Fruit fly (Drosophila melanogaster) whole organism, embryonic: ENCODE measurements around the gene CG31122.
A peak's percentile ranks its signal among the peaks of the same experiment; 100 is the strongest.

Experiments used
- Blimp-1 ChIP-seq: fragments of 200-800 bp; sonication (Bioruptor generic); optimal IDR thresholded peaks from 3 replicates; lab custom pipeline; 2018; ENCODE audit warnings: missing biosample characterization, missing genetic modification characterization, mild to moderate bottlenecking, moderate library complexity, missing genetic modification reagents
- CG10321 ChIP-seq: fragments of 200-800 bp; sonication (Bioruptor generic); IDR thresholded peaks from 2 replicates; pipeline ENCODE4 v1.3.6; 2022; ENCODE audit warnings: missing biosample characterization, missing genetic modification characterization
- CG10366 ChIP-seq: fragments of 200-800 bp; sonication (Bioruptor generic); IDR thresholded peaks from 2 replicates; pipeline ENCODE4 v1.3.6; 2022; ENCODE audit warnings: missing biosample characterization, missing genetic modification characterization
- CG10654 ChIP-seq: fragments of 200-800 bp; sonication (Bioruptor generic); optimal IDR thresholded peaks from 2 replicates; lab custom pipeline; 2016; ENCODE audit warnings: missing biosample characterization, missing genetic modification characterization
- CG10979 ChIP-seq: fragments of 200-800 bp; sonication (Bioruptor generic); optimal IDR thresholded peaks from 2 replicates; lab custom pipeline; 2018; ENCODE audit warnings: missing biosample characterization, mild to moderate bottlenecking, missing genetic modification characterization, moderate library complexity
- CG11093 ChIP-seq: fragments of 200-800 bp; sonication (Bioruptor generic); IDR thresholded peaks from 3 replicates; pipeline ENCODE4 v1.3.6; 2022; ENCODE audit warnings: missing biosample characterization, missing genetic modification characterization
- CG11456 ChIP-seq: fragments of 200-800 bp; sonication (Bioruptor generic); IDR thresholded peaks from 3 replicates; pipeline ENCODE4 v1.3.6; 2022; ENCODE audit warnings: missing biosample characterization, missing genetic modification characterization
- CG12236 ChIP-seq: fragments of 200-800 bp; sonication (Bioruptor generic); optimal IDR thresholded peaks from 2 replicates; lab custom pipeline; 2016; ENCODE audit warnings: missing biosample characterization, missing genetic modification characterization
- CG13123 ChIP-seq: fragments of 200-800 bp; sonication (Bioruptor generic); optimal IDR thresholded peaks from 2 replicates; lab custom pipeline; 2016; ENCODE audit warnings: missing biosample characterization, missing genetic modification characterization
- CG14710 ChIP-seq: fragments of 200-800 bp; sonication (Bioruptor generic); optimal IDR thresholded peaks from 3 replicates; lab custom pipeline; 2019; ENCODE audit warnings: missing biosample characterization, mild to moderate bottlenecking, missing genetic modification characterization, moderate library complexity
- CG14860 ChIP-seq: fragments of 200-800 bp; sonication (Bioruptor generic); IDR thresholded peaks from 3 replicates; pipeline ENCODE4 v1.3.6; 2022; ENCODE audit warnings: missing biosample characterization, missing genetic modification characterization; ENCODE audit not compliant: partially characterized antibody
- CG14965 ChIP-seq: fragments of 200-800 bp; sonication (Bioruptor generic); optimal IDR thresholded peaks from 2 replicates; lab custom pipeline; 2016; ENCODE audit warnings: missing biosample characterization, missing genetic modification characterization, borderline replicate concordance
- CG1529 ChIP-seq: fragments of 200-800 bp; sonication (Bioruptor generic); optimal IDR thresholded peaks from 3 replicates; lab custom pipeline; 2018; ENCODE audit warnings: missing biosample characterization, missing genetic modification characterization
- CG1602 ChIP-seq: fragments of 200-800 bp; sonication (Bioruptor generic); optimal IDR thresholded peaks from 3 replicates; lab custom pipeline; 2016; ENCODE audit warnings: missing biosample characterization, missing genetic modification characterization
- CG17328 ChIP-seq: fragments of 200-800 bp; sonication (Bioruptor generic); IDR thresholded peaks from 2 replicates; pipeline ENCODE4 v1.3.6; 2022; ENCODE audit warnings: missing biosample characterization, missing genetic modification characterization
- CG17612 ChIP-seq: fragments of 200-800 bp; sonication (Bioruptor generic); IDR thresholded peaks from 2 replicates; pipeline ENCODE4 v1.3.6; 2022; ENCODE audit warnings: missing biosample characterization, missing genetic modification characterization
- CG3847 ChIP-seq: fragments of 200-800 bp; sonication (Bioruptor generic); IDR thresholded peaks from 2 replicates; pipeline ENCODE4 v1.3.6; 2022; ENCODE audit warnings: missing biosample characterization, missing genetic modification characterization
- CG6272 ChIP-seq: fragments of 200-800 bp; sonication (Bioruptor generic); IDR thresholded peaks from 2 replicates; pipeline ENCODE4 v1.3.6; 2022; ENCODE audit warnings: missing biosample characterization, missing genetic modification characterization
- CG8290 ChIP-seq, 3 experiments: fragments of 200-800 bp; sonication (Bioruptor generic); optimal IDR thresholded peaks; 2 replicates each; lab custom pipeline; 2016 to 2019; ENCODE audit warnings: missing biosample characterization in 3 of 3, missing genetic modification characterization in 3 of 3, mild to moderate bottlenecking in 2 of 3, moderate library complexity in 1 of 3
- CG8359 ChIP-seq: fragments of 200-800 bp; sonication (Bioruptor generic); optimal IDR thresholded peaks from 2 replicates; lab custom pipeline; 2017; ENCODE audit warnings: missing biosample characterization, mild to moderate bottlenecking, missing genetic modification characterization, borderline replicate concordance
- CG8478 ChIP-seq: fragments of >200 bp; optimal IDR thresholded peaks from 2 replicates; lab custom pipeline; 2018
- CG9932 ChIP-seq: fragments of 200-800 bp; sonication (Bioruptor generic); IDR thresholded peaks from 2 replicates; pipeline ENCODE4 v1.3.6; 2022; ENCODE audit warnings: missing biosample characterization, missing genetic modification characterization
- CoRest ChIP-seq: fragments of 200-800 bp; sonication (Bioruptor generic); optimal IDR thresholded peaks from 3 replicates; lab custom pipeline; 2018; ENCODE audit warnings: missing biosample characterization, mild to moderate bottlenecking, missing genetic modification characterization, moderate library complexity
- D ChIP-seq, 2 experiments: fragments of 200-800 bp in 1 of 2; fragments of >200 bp in 1 of 2; sonication (Bioruptor generic) in 1 of 2; optimal IDR thresholded peaks; 2 replicates in 1 of 2; 3 replicates in 1 of 2; lab custom pipeline; 2017; ENCODE audit warnings: mild to moderate bottlenecking in 1 of 2, missing biosample characterization in 1 of 2, missing genetic modification characterization in 1 of 2, missing genetic modification reagents in 1 of 2
- Dip2 ChIP-seq: fragments of 200-800 bp; sonication (Bioruptor generic); IDR thresholded peaks from 2 replicates; pipeline ENCODE4 v1.3.6; 2022; ENCODE audit warnings: missing biosample characterization, missing genetic modification characterization
- GATAe ChIP-seq: fragments of 200-800 bp; sonication (Bioruptor generic); conservative IDR thresholded peaks from 2 replicates; pipeline ENCODE4 v1.3.6; 2022; ENCODE audit warnings: missing biosample characterization, missing genetic modification characterization
- Lhr ChIP-seq: fragments of 200-800 bp; sonication (Bioruptor generic); optimal IDR thresholded peaks from 3 replicates; lab custom pipeline; 2017; ENCODE audit warnings: mild to moderate bottlenecking, missing biosample characterization, missing genetic modification reagents, missing genetic modification characterization
- NFAT ChIP-seq: fragments of 200-800 bp; sonication (Bioruptor generic); IDR thresholded peaks from 2 replicates; pipeline ENCODE4 v1.3.6; 2022; ENCODE audit warnings: missing biosample characterization, missing genetic modification characterization
- NfI ChIP-seq: fragments of 200-800 bp; sonication (Bioruptor generic); optimal IDR thresholded peaks from 3 replicates; lab custom pipeline; 2018; ENCODE audit warnings: missing biosample characterization, mild to moderate bottlenecking, missing genetic modification characterization, moderate library complexity
- Sox102F ChIP-seq: fragments of 200-800 bp; sonication (Bioruptor generic); optimal IDR thresholded peaks from 2 replicates; lab custom pipeline; 2018; ENCODE audit warnings: missing biosample characterization, mild to moderate bottlenecking, missing genetic modification characterization, moderate library complexity
- Spps ChIP-seq: fragments of 200-800 bp; sonication (Bioruptor generic); optimal IDR thresholded peaks from 2 replicates; lab custom pipeline; 2018; ENCODE audit warnings: missing biosample characterization, mild to moderate bottlenecking, missing genetic modification characterization
- Ssrp ChIP-seq: fragments of 200-800 bp; sonication (Bioruptor generic); optimal IDR thresholded peaks from 2 replicates; lab custom pipeline; 2018; ENCODE audit warnings: missing biosample characterization, mild to moderate bottlenecking, missing genetic modification characterization, moderate library complexity
- Usf ChIP-seq: fragments of 200-800 bp; sonication (Bioruptor generic); optimal IDR thresholded peaks from 2 replicates; lab custom pipeline; 2017; ENCODE audit warnings: missing genotype, missing biosample characterization, missing genetic modification characterization
- YL-1 ChIP-seq: fragments of 200-800 bp; sonication (Bioruptor generic); optimal IDR thresholded peaks from 3 replicates; lab custom pipeline; 2017; ENCODE audit warnings: missing biosample characterization, mild to moderate bottlenecking, missing genetic modification characterization
- bowl ChIP-seq: fragments of 200-800 bp; sonication (Bioruptor generic); IDR thresholded peaks from 2 replicates; pipeline ENCODE4 v1.3.6; 2022; ENCODE audit warnings: missing biosample characterization, missing genetic modification characterization
- corto ChIP-seq: fragments of 200-800 bp; sonication (Bioruptor generic); optimal IDR thresholded peaks from 2 replicates; lab custom pipeline; 2016; ENCODE audit warnings: missing biosample characterization, mild to moderate bottlenecking, missing genetic modification characterization, moderate library complexity
- da ChIP-seq: fragments of 200-800 bp; sonication (Bioruptor generic); optimal IDR thresholded peaks from 2 replicates; lab custom pipeline; 2016; ENCODE audit warnings: missing biosample characterization, missing genetic modification characterization
- fd96Cb ChIP-seq: fragments of 200-800 bp; sonication (Bioruptor generic); optimal IDR thresholded peaks from 2 replicates; lab custom pipeline; 2018; ENCODE audit warnings: missing biosample characterization, mild to moderate bottlenecking, missing genetic modification characterization, moderate library complexity
- fu2 ChIP-seq: fragments of 200-800 bp; sonication (Bioruptor generic); optimal IDR thresholded peaks from 2 replicates; lab custom pipeline; 2016; ENCODE audit warnings: missing biosample characterization, missing genetic modification characterization
- gsb ChIP-seq: fragments of 200-800 bp; sonication (Bioruptor generic); IDR thresholded peaks from 2 replicates; pipeline ENCODE4 v1.3.6; 2022; ENCODE audit warnings: missing biosample characterization, missing genetic modification characterization
- lab ChIP-seq: fragments of 200-800 bp; sonication (Bioruptor generic); optimal IDR thresholded peaks from 3 replicates; lab custom pipeline; 2017; ENCODE audit warnings: missing biosample characterization, missing genetic modification characterization, mild to moderate bottlenecking, moderate library complexity, missing genetic modification reagents
- pita ChIP-seq: fragments of 200-800 bp; sonication (Bioruptor generic); optimal IDR thresholded peaks from 2 replicates; lab custom pipeline; 2017; ENCODE audit warnings: missing biosample characterization, mild to moderate bottlenecking, missing genetic modification characterization
- ranshi ChIP-seq: fragments of 200-800 bp; sonication (Bioruptor generic); IDR thresholded peaks from 2 replicates; pipeline ENCODE4 v1.3.6; 2022; ENCODE audit warnings: missing biosample characterization, missing genetic modification characterization
- rib ChIP-seq: fragments of 200-800 bp; sonication (Bioruptor generic); IDR thresholded peaks from 2 replicates; pipeline ENCODE4 v1.3.6; 2022; ENCODE audit warnings: missing biosample characterization, missing genetic modification characterization
- slbo ChIP-seq: fragments of 200-800 bp; sonication (Bioruptor generic); IDR thresholded peaks from 2 replicates; pipeline ENCODE4 v1.3.6; 2022; ENCODE audit warnings: missing biosample characterization, missing genetic modification characterization
- tin ChIP-seq: fragments of 200-800 bp; sonication (Bioruptor generic); optimal IDR thresholded peaks from 3 replicates; lab custom pipeline; 2016; ENCODE audit warnings: missing biosample characterization, missing genetic modification characterization
- tio ChIP-seq: fragments of 200-800 bp; sonication (Bioruptor generic); optimal IDR thresholded peaks from 2 replicates; lab custom pipeline; 2017; ENCODE audit warnings: missing biosample characterization, missing genetic modification characterization, inconsistent platforms
- vfl ChIP-seq: fragments of 200-800 bp; sonication (Bioruptor generic); optimal IDR thresholded peaks from 2 replicates; lab custom pipeline; 2016; ENCODE audit warnings: missing biosample characterization, missing genetic modification characterization

CG31122 gene

DNA sequence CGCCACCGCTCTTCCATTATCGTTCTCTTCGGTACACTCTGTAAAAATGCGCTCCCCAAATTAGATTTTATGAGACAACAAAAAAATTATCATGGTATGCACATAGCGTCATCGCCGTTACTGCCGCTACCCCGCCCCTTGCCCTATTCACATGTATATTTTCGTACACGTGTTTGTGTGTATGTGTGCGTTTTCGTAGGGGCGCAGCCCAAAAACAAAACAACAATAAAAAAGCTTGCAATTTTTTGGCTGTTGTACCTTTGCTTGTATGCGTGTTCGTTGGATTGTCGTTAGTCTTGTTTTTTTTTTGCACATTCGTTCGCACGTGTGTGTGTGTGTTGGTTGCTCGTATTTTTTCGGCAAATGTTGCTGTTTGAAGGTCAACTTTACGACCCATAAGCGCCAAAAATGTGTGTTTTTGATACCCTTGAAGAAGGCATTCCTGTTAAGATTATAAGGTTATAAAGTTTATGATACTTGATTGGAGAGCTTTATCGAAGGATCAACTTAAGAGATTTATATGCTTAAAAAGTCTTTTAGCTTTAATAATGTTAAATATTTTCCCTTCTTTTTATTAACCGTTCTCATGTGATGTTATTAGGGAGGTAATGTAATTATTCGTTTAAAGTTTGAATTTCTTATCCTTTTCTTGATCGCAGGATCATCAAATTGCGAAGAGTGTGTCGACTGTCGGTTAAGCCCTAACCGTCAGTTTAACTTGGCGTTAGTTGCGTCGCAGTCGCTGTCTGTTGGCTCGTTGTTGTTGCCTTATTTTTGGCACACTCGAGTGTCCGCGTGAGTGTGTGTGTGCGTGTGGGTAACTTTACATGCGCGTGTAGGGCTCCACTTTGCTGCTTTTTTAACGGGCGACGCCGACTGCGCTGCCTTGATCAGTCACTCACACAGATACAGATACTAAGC, 35.6 kb upstream of the CG31122 start (continued):
- TF ChIP-seq CoRest (tag; lab: Kevin White, UChicago) (peak; percentile 34), D (optimal IDR thresholded peaks at IDR 0.05; lab: Kevin White, UChicago) (no peak), D (GFP tag; optimal IDR thresholded peaks at IDR 0.05; lab: Kevin White, UChicago) (no peak), Blimp-1 (GFP tag; lab: Kevin White, UChicago) (no peak), Dip2 (GFP tag; lab: Robert Waterston, UW) (no peak), CG10979 (tag; lab: Kevin White, UChicago) (no peak), bowl (GFP tag; lab: Robert Waterston, UW) (no peak), tin (no peak), CG17612 (no peak), CG14965 (GFP tag; lab: Kevin White, UChicago) (no peak), CG8290 (GFP tag; optimal IDR thresholded peaks at IDR 0.05; lab: Kevin White, UChicago) (no peak), CG8290 (tag; optimal IDR thresholded peaks at IDR 0.05; lab: Kevin White, UChicago) (no peak), CG6272 (GFP tag; lab: Robert Waterston, UW) (no peak; the same call in 1 of the 2 replicates), vfl (peak; percentile 20), da (GFP tag; lab: Kevin White, UChicago) (no peak), fd96Cb (tag; lab: Kevin White, UChicago) (no peak), CG8359 (no peak), corto (GFP tag; lab: Kevin White, UChicago) (peak; percentile 93), GATAe (GFP tag; lab: Robert Waterston, UW) (no peak), CG11093 (GFP tag; lab: Robert Waterston, UW) (no peak), Ssrp (tag; lab: Kevin White, UChicago) (no peak), gsb (GFP tag; lab: Robert Waterston, UW) (no peak), fu2 (GFP tag; lab: Kevin White, UChicago) (peak; percentile 72), CG10654 (GFP tag; lab: Kevin White, UChicago) (no peak), pita (GFP tag; lab: Kevin White, UChicago) (no peak), CG17328 (GFP tag; lab: Robert Waterston, UW) (no peak), CG12236 (no peak), lab (GFP tag; lab: Kevin White, UChicago) (peak; percentile 40), CG9932 (GFP tag; lab: Robert Waterston, UW) (peak; percentile 54), Spps (no peak), Sox102F (GFP tag; lab: Kevin White, UChicago) (no peak), slbo (GFP tag; lab: Robert Waterston, UW) (0 out of 2 replicates have a peak, but pooled peaks have one; percentile 44), ranshi (GFP tag; lab: Robert Waterston, UW) (no peak), CG1529 (GFP tag; lab: Kevin White, UChicago) (no peak), CG14710 (tag; lab: Kevin White, UChicago) (no peak), CG10321 (GFP tag; lab: Robert Waterston, UW) (no peak), Lhr (GFP tag; lab: Kevin White, UChicago) (no peak), CG14860 (GFP tag; lab: Robert Waterston, UW) (no peak), NfI (GFP tag; lab: Kevin White, UChicago) (no peak), CG3847 (peak; percentile 36; the same call in 1 of the 2 replicates), YL-1 (GFP tag; lab: Kevin White, UChicago) (no peak), CG10366 (GFP tag; lab: Robert Waterston, UW) (no peak), tio (GFP tag; lab: Kevin White, UChicago) (peak; percentile 32), NFAT (no peak), CG8478 (lab: Kevin White, UChicago) (no peak), CG13123 (GFP tag; lab: Kevin White, UChicago) (no peak), rib (peak; percentile 80), CG11456 (GFP tag; lab: Robert Waterston, UW) (no peak), Usf (peak; percentile 67), CG1602 (GFP tag; lab: Kevin White, UChicago) (no peak)
